Fruit fly (Drosophila melanogaster) whole organism, embryonic: ENCODE measurements around the gene inaE.

Source experiments
- Asciz ChIP-seq: fragments of 200-800 bp; sonication (Bioruptor generic); optimal IDR thresholded peaks from 2 replicates; lab custom pipeline; 2017; ENCODE audit warnings: missing biosample characterization, mild to moderate bottlenecking, missing genetic modification characterization, missing genetic modification reagents
- Atf6 ChIP-seq: fragments of 200-800 bp; sonication (Bioruptor generic); IDR thresholded peaks from 2 replicates; pipeline ENCODE4 v1.3.6; 2022; ENCODE audit warnings: missing biosample characterization, missing genetic modification characterization
- CG10654 ChIP-seq: fragments of 200-800 bp; sonication (Bioruptor generic); optimal IDR thresholded peaks from 2 replicates; lab custom pipeline; 2016; ENCODE audit warnings: missing biosample characterization, missing genetic modification characterization
- CG10959 ChIP-seq: fragments of 200-800 bp; sonication (Bioruptor generic); IDR thresholded peaks from 2 replicates; pipeline ENCODE4 v1.3.6; 2022; ENCODE audit warnings: missing biosample characterization, missing genetic modification characterization
- CG11247 ChIP-seq: fragments of 200-800 bp; sonication (Bioruptor generic); IDR thresholded peaks from 2 replicates; pipeline ENCODE4 v1.3.6; 2022; ENCODE audit warnings: missing biosample characterization, missing genetic modification characterization
- CG11456 ChIP-seq: fragments of 200-800 bp; sonication (Bioruptor generic); IDR thresholded peaks from 3 replicates; pipeline ENCODE4 v1.3.6; 2022; ENCODE audit warnings: missing biosample characterization, missing genetic modification characterization
- CG12219 ChIP-seq: fragments of 200-800 bp; sonication (Bioruptor generic); optimal IDR thresholded peaks from 3 replicates; lab custom pipeline; 2018; ENCODE audit warnings: missing biosample characterization, mild to moderate bottlenecking, missing genetic modification characterization
- CG12299 ChIP-seq: fragments of 200-800 bp; sonication (Bioruptor generic); optimal IDR thresholded peaks from 2 replicates; lab custom pipeline; 2018; ENCODE audit warnings: missing biosample characterization, mild to moderate bottlenecking, missing genetic modification characterization
- CG12942 ChIP-seq: fragments of 200-800 bp; sonication (Bioruptor generic); optimal IDR thresholded peaks from 3 replicates; lab custom pipeline; 2016; ENCODE audit warnings: missing biosample characterization, missing genetic modification characterization
- CG15269 ChIP-seq: fragments of 200-800 bp; sonication (Bioruptor generic); optimal IDR thresholded peaks from 2 replicates; lab custom pipeline; 2018; ENCODE audit warnings: missing biosample characterization, mild to moderate bottlenecking, missing genetic modification characterization, moderate library complexity
- CG2875 ChIP-seq: fragments of 200-800 bp; sonication (Bioruptor generic); optimal IDR thresholded peaks from 2 replicates; lab custom pipeline; 2017; ENCODE audit warnings: missing biosample characterization, mild to moderate bottlenecking, missing genetic modification characterization, missing genetic modification reagents
- CG3726 ChIP-seq: fragments of 200-800 bp; sonication (Bioruptor generic); IDR thresholded peaks from 3 replicates; pipeline ENCODE4, ENCODE4 v1.3.6; 2022; ENCODE audit warnings: missing biosample characterization, missing genetic modification characterization
- CG6654 ChIP-seq: fragments of 200-800 bp; sonication (Bioruptor generic); optimal IDR thresholded peaks from 2 replicates; lab custom pipeline; 2017; ENCODE audit warnings: missing biosample characterization, mild to moderate bottlenecking, missing genetic modification characterization
- CG7786 ChIP-seq: fragments of 200-800 bp; sonication (Bioruptor generic); optimal IDR thresholded peaks from 2 replicates; lab custom pipeline; 2016; ENCODE audit warnings: missing biosample characterization, missing genetic modification characterization
- CG7963 ChIP-seq: fragments of 200-800 bp; sonication (Bioruptor generic); IDR thresholded peaks from 3 replicates; pipeline ENCODE4 v1.3.6; 2022; ENCODE audit warnings: missing biosample characterization, missing genetic modification characterization; ENCODE audit not compliant: partially characterized antibody
- CG9609 ChIP-seq: fragments of 200-800 bp; sonication (Bioruptor generic); optimal IDR thresholded peaks from 3 replicates; lab custom pipeline; 2016; ENCODE audit warnings: missing biosample characterization, missing genetic modification characterization
- CoRest ChIP-seq: fragments of 200-800 bp; sonication (Bioruptor generic); optimal IDR thresholded peaks from 3 replicates; lab custom pipeline; 2018; ENCODE audit warnings: missing biosample characterization, mild to moderate bottlenecking, missing genetic modification characterization, moderate library complexity
- D ChIP-seq, 2 experiments: fragments of 200-800 bp in 1 of 2; fragments of >200 bp in 1 of 2; sonication (Bioruptor generic) in 1 of 2; optimal IDR thresholded peaks; 2 replicates in 1 of 2; 3 replicates in 1 of 2; lab custom pipeline; 2017; ENCODE audit warnings: mild to moderate bottlenecking in 1 of 2, missing biosample characterization in 1 of 2, missing genetic modification characterization in 1 of 2, missing genetic modification reagents in 1 of 2
- Drgx ChIP-seq: fragments of 200-800 bp; sonication (Bioruptor generic); IDR thresholded peaks from 2 replicates; pipeline ENCODE4 v1.3.6; 2022; ENCODE audit warnings: missing biosample characterization, missing genetic modification characterization
- E2f2 ChIP-seq: fragments of 200-800 bp; sonication (Bioruptor generic); IDR thresholded peaks from 2 replicates; pipeline ENCODE4 v1.3.6; 2022; ENCODE audit warnings: missing biosample characterization, missing genetic modification characterization
- ERR ChIP-seq: fragments of 200-800 bp; sonication (Bioruptor generic); optimal IDR thresholded peaks from 2 replicates; lab custom pipeline; 2016; ENCODE audit warnings: missing biosample characterization, missing genetic modification characterization
- Ets65A ChIP-seq: fragments of 200-800 bp; sonication (Bioruptor generic); peaks from one replicate; lab custom pipeline; 2016; ENCODE audit warnings: missing biosample characterization, missing genetic modification characterization
- Gug ChIP-seq: fragments of 200-800 bp; sonication (Bioruptor generic); IDR thresholded peaks from 4 replicates; pipeline ENCODE4 v1.3.6; 2022; ENCODE audit warnings: missing biosample characterization, missing genetic modification characterization
- HHEX ChIP-seq: fragments of 200-800 bp; sonication (Bioruptor generic); optimal IDR thresholded peaks from 3 replicates; lab custom pipeline; 2017; ENCODE audit warnings: missing biosample characterization, mild to moderate bottlenecking, missing genetic modification characterization, missing genetic modification reagents
- HLH3B ChIP-seq: fragments of 200-800 bp; sonication (Bioruptor generic); IDR thresholded peaks from 2 replicates; pipeline ENCODE4 v1.3.6; 2022; ENCODE audit warnings: missing biosample characterization, missing genetic modification characterization
- HLHmδ ChIP-seq: fragments of 200-800 bp; sonication (Bioruptor generic); optimal IDR thresholded peaks from 2 replicates; lab custom pipeline; 2018; ENCODE audit warnings: missing biosample characterization, mild to moderate bottlenecking, missing genetic modification characterization, moderate library complexity
- Jarid2 ChIP-seq: fragments of 200-800 bp; sonication (Bioruptor generic); optimal IDR thresholded peaks from 3 replicates; lab custom pipeline; 2017; ENCODE audit warnings: mild to moderate bottlenecking, missing biosample characterization, missing genetic modification reagents, missing genetic modification characterization
- Mes4 ChIP-seq: fragments of 200-800 bp; sonication (Bioruptor generic); optimal IDR thresholded peaks from 2 replicates; lab custom pipeline; 2016; ENCODE audit warnings: missing biosample characterization, missing genetic modification characterization
- Oaz ChIP-seq: fragments of 200-800 bp; sonication (Bioruptor generic); IDR thresholded peaks from 2 replicates; pipeline ENCODE4 v1.3.6; 2022; ENCODE audit warnings: missing biosample characterization, missing genetic modification characterization
- Sox100B ChIP-seq: fragments of 200-800 bp; sonication (Bioruptor generic); optimal IDR thresholded peaks from 3 replicates; lab custom pipeline; 2018; ENCODE audit warnings: missing biosample characterization, mild to moderate bottlenecking, missing genetic modification characterization
- Vsx1 ChIP-seq: fragments of 200-800 bp; sonication (Bioruptor generic); optimal IDR thresholded peaks from 2 replicates; lab custom pipeline; 2017; ENCODE audit warnings: missing biosample characterization, mild to moderate bottlenecking, missing genetic modification characterization, missing genetic modification reagents
- abd-A ChIP-seq: fragments of 200-800 bp; sonication (Bioruptor generic); optimal IDR thresholded peaks from 3 replicates; lab custom pipeline; 2019; ENCODE audit warnings: missing biosample characterization, mild to moderate bottlenecking, missing genetic modification characterization, moderate library complexity
- dpn ChIP-seq, 2 experiments: fragments of 200-800 bp; sonication (Bioruptor generic); optimal IDR thresholded peaks; 3 replicates each; lab custom pipeline; 2016; ENCODE audit warnings: missing biosample characterization in 2 of 2, missing genetic modification characterization in 2 of 2
- en ChIP-seq: fragments of 200-800 bp; sonication (Bioruptor generic); optimal IDR thresholded peaks from 2 replicates; lab custom pipeline; 2016; ENCODE audit warnings: missing biosample characterization, missing genetic modification characterization
- fd96Cb ChIP-seq: fragments of 200-800 bp; sonication (Bioruptor generic); optimal IDR thresholded peaks from 2 replicates; lab custom pipeline; 2018; ENCODE audit warnings: missing biosample characterization, mild to moderate bottlenecking, missing genetic modification characterization, moderate library complexity
- gce ChIP-seq: fragments of 200-800 bp; sonication (Bioruptor generic); IDR thresholded peaks from 3 replicates; pipeline ENCODE4 v1.3.6; 2022; ENCODE audit warnings: missing biosample characterization, missing genetic modification characterization
- ham ChIP-seq: fragments of 200-800 bp; sonication (Bioruptor generic); IDR thresholded peaks from 2 replicates; pipeline ENCODE4 v1.3.6; 2022; ENCODE audit warnings: missing biosample characterization, missing genetic modification characterization
- her ChIP-seq: fragments of 200-800 bp; sonication (Bioruptor generic); optimal IDR thresholded peaks from 2 replicates; lab custom pipeline; 2016; ENCODE audit warnings: missing biosample characterization, missing genetic modification characterization
- kay ChIP-seq: fragments of 200-800 bp; sonication (Bioruptor generic); optimal IDR thresholded peaks from 2 replicates; lab custom pipeline; 2016; ENCODE audit warnings: missing biosample characterization, missing genetic modification characterization
- lbe ChIP-seq: fragments of 200-800 bp; sonication (Bioruptor generic); optimal IDR thresholded peaks from 2 replicates; lab custom pipeline; 2016; ENCODE audit warnings: missing biosample characterization, mild to moderate bottlenecking, missing genetic modification characterization
- lov ChIP-seq, 2 experiments: fragments of 200-800 bp in 1 of 2; fragments of >200 bp in 1 of 2; sonication (Bioruptor generic) in 1 of 2; IDR thresholded peaks in 1 of 2; optimal IDR thresholded peaks in 1 of 2; 2 replicates in 1 of 2; 3 replicates in 1 of 2; pipeline versions ENCODE4 v1.3.6 to Lab custom; 2017 to 2022; ENCODE audit warnings: missing biosample characterization in 1 of 2, missing genetic modification characterization in 1 of 2
- maf-S ChIP-seq: fragments of 200-800 bp; sonication (Bioruptor generic); optimal IDR thresholded peaks from 2 replicates; lab custom pipeline; 2016; ENCODE audit warnings: missing biosample characterization, missing genetic modification characterization
- nerfin-2 ChIP-seq: fragments of 200-800 bp; sonication (Bioruptor generic); IDR thresholded peaks from 2 replicates; pipeline ENCODE4 v1.3.6; 2022; ENCODE audit warnings: missing biosample characterization, missing genetic modification characterization; ENCODE audit not compliant: partially characterized antibody
- oc ChIP-seq: fragments of 200-800 bp; sonication (Bioruptor generic); optimal IDR thresholded peaks from 2 replicates; lab custom pipeline; 2018; ENCODE audit warnings: missing biosample characterization, mild to moderate bottlenecking, missing genetic modification characterization, moderate library complexity
- org-1 ChIP-seq: fragments of 200-800 bp; sonication (Bioruptor generic); optimal IDR thresholded peaks from 2 replicates; lab custom pipeline; 2017; ENCODE audit warnings: missing biosample characterization, missing genetic modification characterization
- pb ChIP-seq: fragments of 200-800 bp; sonication (Bioruptor generic); optimal IDR thresholded peaks from 3 replicates; lab custom pipeline; 2016; ENCODE audit warnings: missing biosample characterization, missing genetic modification characterization
- seq ChIP-seq: fragments of 200-800 bp; sonication (Bioruptor generic); IDR thresholded peaks from 2 replicates; pipeline ENCODE4 v1.3.6; 2022; ENCODE audit warnings: missing biosample characterization, missing genetic modification characterization
- so ChIP-seq: fragments of 200-800 bp; sonication (Bioruptor generic); IDR thresholded peaks from 3 replicates; pipeline ENCODE4 v1.3.6; 2022; ENCODE audit warnings: missing biosample characterization, missing genetic modification characterization
- trh ChIP-seq: fragments of 200-800 bp; sonication (Bioruptor generic); optimal IDR thresholded peaks from 2 replicates; lab custom pipeline; 2016; ENCODE audit warnings: missing biosample characterization, missing genetic modification characterization
- usp ChIP-seq: fragments of >200 bp; optimal IDR thresholded peaks from 2 replicates; lab custom pipeline; 2017; ENCODE audit warnings: missing biosample characterization, missing genetic modification characterization
- zen ChIP-seq: fragments of 200-800 bp; sonication (Bioruptor generic); optimal IDR thresholded peaks from 3 replicates; lab custom pipeline; 2018; ENCODE audit warnings: missing biosample characterization, mild to moderate bottlenecking, missing genetic modification characterization, moderate library complexity

The inaE gene

DNA sequence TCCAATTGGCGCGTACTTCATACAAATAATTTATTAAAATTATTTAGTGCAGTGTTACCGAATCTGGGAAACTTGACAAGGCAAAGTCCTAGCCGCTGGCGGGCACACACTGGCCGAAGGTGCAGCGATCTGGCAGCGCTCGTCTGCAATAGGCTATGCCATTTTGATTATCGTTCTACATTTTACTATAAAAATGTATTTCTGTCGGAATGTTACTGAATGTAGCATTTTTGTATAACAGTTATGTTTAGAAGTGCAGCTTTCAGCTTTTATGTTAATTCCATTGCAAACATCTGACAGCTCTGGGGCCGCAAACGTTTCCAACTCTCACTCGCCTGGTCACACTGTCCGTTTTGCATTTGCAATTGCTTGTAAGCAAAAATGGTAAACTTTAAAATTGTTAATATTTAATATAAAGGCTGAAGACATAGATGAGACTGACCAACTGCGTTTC lies 38.9 kb upstream of the inaE start, which contains the start of gene Grip91 (continued):
- TF ChIP-seq CG6654, result no peak
- TF ChIP-seq HHEX, result no peak
- no peak for TF ChIP-seq zen (tag; lab: Kevin White, UChicago)
- TF ChIP-seq lov (optimal IDR thresholded peaks at IDR 0.05; lab: Kevin White, UChicago), result no peak
- TF ChIP-seq lov (GFP tag; IDR thresholded peaks at IDR 0.05; lab: Robert Waterston, UW), result no peak
- TF ChIP-seq lbe (GFP tag; lab: Kevin White, UChicago), result no peak
- no peak for TF ChIP-seq CG2875 (GFP tag; lab: Kevin White, UChicago)
- TF ChIP-seq HLH3B (GFP tag; lab: Robert Waterston, UW), result no peak
- TF ChIP-seq pb (GFP tag; lab: Kevin White, UChicago), result no peak
- no peak for TF ChIP-seq her (GFP tag; lab: Kevin White, UChicago)
- no peak for TF ChIP-seq CG3726 (GFP tag; lab: Robert Waterston, UW)
- TF ChIP-seq Mes4 (GFP tag; lab: Kevin White, UChicago), result no peak
- no peak for TF ChIP-seq CG12219 (GFP tag; lab: Kevin White, UChicago)
- TF ChIP-seq CG11247, result no peak
- TF ChIP-seq abd-A (tag; lab: Kevin White, UChicago), result no peak
- TF ChIP-seq oc, result no peak
- TF ChIP-seq Gug (GFP tag; lab: Robert Waterston, UW), result no peak
- TF ChIP-seq dpn (GFP tag; optimal IDR thresholded peaks at IDR 0.05; lab: Kevin White, UChicago), result no peak
- TF ChIP-seq fd96Cb (tag; lab: Kevin White, UChicago), result no peak
- TF ChIP-seq ERR (GFP tag; lab: Kevin White, UChicago), result no peak
- TF ChIP-seq CG10959 (GFP tag; lab: Robert Waterston, UW), result no peak
- TF ChIP-seq CG7786 (GFP tag; lab: Kevin White, UChicago), result no peak
- no peak for TF ChIP-seq CG12299 (tag; lab: Kevin White, UChicago)
- no peak for TF ChIP-seq seq
- no peak for TF ChIP-seq CG10654 (GFP tag; lab: Kevin White, UChicago)
- TF ChIP-seq nerfin-2 (GFP tag; lab: Robert Waterston, UW), result no peak
- no peak for TF ChIP-seq CG15269 (tag; lab: Kevin White, UChicago)
- no peak for TF ChIP-seq Jarid2 (GFP tag; lab: Kevin White, UChicago)
- peak; percentile 46 for TF ChIP-seq CoRest (tag; lab: Kevin White, UChicago)
- TF ChIP-seq Vsx1 (GFP tag; lab: Kevin White, UChicago), result no peak
- no peak for TF ChIP-seq HLHmδ
- no peak for TF ChIP-seq usp (GFP tag; lab: Kevin White, UChicago)
- TF ChIP-seq kay (GFP tag; lab: Kevin White, UChicago), result no peak
- no peak for TF ChIP-seq CG12942
- TF ChIP-seq Oaz, result no peak
- TF ChIP-seq trh (GFP tag; lab: Kevin White, UChicago), result no peak
- TF ChIP-seq maf-S (GFP tag; lab: Kevin White, UChicago), result no peak
- TF ChIP-seq CG11456 (GFP tag; lab: Robert Waterston, UW), result no peak
- no peak for TF ChIP-seq Asciz
- TF ChIP-seq so (GFP tag; lab: Robert Waterston, UW), result no peak
- no peak for TF ChIP-seq Drgx (GFP tag; lab: Robert Waterston, UW)
- TF ChIP-seq en (GFP tag; lab: Kevin White, UChicago), result no peak
- peak; percentile 53 for TF ChIP-seq Ets65A (GFP tag; lab: Kevin White, UChicago)
- no peak for TF ChIP-seq org-1 (GFP tag; lab: Kevin White, UChicago)
- no peak for TF ChIP-seq Atf6 (GFP tag; lab: Robert Waterston, UW)
- no peak for TF ChIP-seq gce (GFP tag; lab: Robert Waterston, UW)
- no peak for TF ChIP-seq D (optimal IDR thresholded peaks at IDR 0.05; lab: Kevin White, UChicago)
- no peak for TF ChIP-seq D (GFP tag; optimal IDR thresholded peaks at IDR 0.05; lab: Kevin White, UChicago)
- TF ChIP-seq E2f2 (GFP tag; lab: Robert Waterston, UW), result peak; percentile 77
- no peak for TF ChIP-seq CG7963 (GFP tag; lab: Robert Waterston, UW)
- TF ChIP-seq ham, result no peak
- no peak for TF ChIP-seq CG9609 (GFP tag; lab: Kevin White, UChicago)
- no peak for TF ChIP-seq Sox100B
